Worm (Caenorhabditis elegans): ENCODE data around the gene asd-1.

DNA sequence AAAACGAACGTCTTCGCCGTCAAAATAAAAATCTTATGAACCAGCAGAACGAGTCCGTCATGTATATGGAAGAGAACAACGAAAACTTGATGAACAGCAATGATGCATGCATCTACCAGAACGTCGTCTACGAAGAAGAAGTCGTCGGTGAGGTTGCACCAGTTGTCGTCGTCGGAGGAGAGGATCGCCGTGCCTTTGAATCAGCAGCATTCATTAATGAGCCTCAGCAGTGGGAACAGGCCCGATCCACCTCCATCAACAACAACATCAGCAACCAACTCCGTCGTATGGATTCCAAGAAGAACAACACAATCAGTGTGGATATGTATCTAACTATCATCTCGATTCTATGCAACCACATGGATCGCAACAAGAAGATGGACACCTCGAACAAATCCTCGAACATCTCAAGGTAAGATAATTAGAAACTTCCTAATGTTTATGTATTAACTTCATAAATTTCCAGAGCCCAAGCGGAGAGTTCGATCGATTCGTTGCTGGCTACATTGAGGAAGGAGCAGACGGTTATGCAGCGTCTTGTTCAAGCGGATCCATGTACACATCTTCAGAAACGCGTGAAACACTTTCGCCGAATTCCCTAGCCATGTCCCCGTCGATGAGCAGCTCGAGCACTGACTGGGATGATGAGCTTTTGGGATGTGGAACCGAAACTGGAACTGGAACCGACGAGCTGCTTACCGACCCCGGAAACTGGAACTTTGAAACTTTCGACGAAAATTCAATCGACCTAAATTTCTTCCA lies 2.6 kb upstream of the asd-1 start:
- no peak for TF ChIP-seq elt-3 (tag; optimal IDR thresholded peaks at IDR 0.05)
- TF ChIP-seq snpc-4 (tag; optimal IDR thresholded peaks at IDR 0.05), result no peak
- TF ChIP-seq ces-1 (GFP tag; optimal IDR thresholded peaks at IDR 0.05), result no peak
- TF ChIP-seq nhr-237 (tag; optimal IDR thresholded peaks at IDR 0.05), result no peak
- TF ChIP-seq nhr-12 (tag; optimal IDR thresholded peaks at IDR 0.05), result no peak
- no peak for TF ChIP-seq lsy-2 (tag; optimal IDR thresholded peaks at IDR 0.05)
- TF ChIP-seq pha-4 (tag; optimal IDR thresholded peaks at IDR 0.05), result no peak
- no peak for TF ChIP-seq unc-39 (tag; optimal IDR thresholded peaks at IDR 0.05)
- TF ChIP-seq ztf-11 (tag; optimal IDR thresholded peaks at IDR 0.05), result no peak
- TF ChIP-seq nhr-76 (tag; optimal IDR thresholded peaks at IDR 0.05), result no peak

Data from whole organism, mixed stage, embryonic.